Worm (Caenorhabditis elegans): Measurements from ENCODE around the gene srh-78.

The srh-78 gene

ce11 chrV:234572-234971 is 17.6 kb downstream of the srh-78 start, which contains the start of gene kin-33:
kin-33 (minus strand) TSS chrV:234672.
- TF ChIP-seq fax-1 (tag; optimal IDR thresholded peaks at IDR 0.05), result no peak
- no peak for TF ChIP-seq eyg-1 (tag; optimal IDR thresholded peaks at IDR 0.05)
- no peak for TF ChIP-seq sox-4 (tag; optimal IDR thresholded peaks at IDR 0.05)
- TF ChIP-seq ceh-31 (tag; optimal IDR thresholded peaks at IDR 0.05), result no peak
- no peak for TF ChIP-seq nhr-232 (tag; optimal IDR thresholded peaks at IDR 0.05)
- TF ChIP-seq unc-55 (GFP tag; optimal IDR thresholded peaks at IDR 0.05), result no peak

ce11 chrV:237012-237411 is 20.1 kb downstream of the srh-78 start:
- TF ChIP-seq dve-1 (tag; optimal IDR thresholded peaks at IDR 0.05), result no peak

ce11 chrV:238094-238493 is 21.1 kb downstream of the srh-78 start, which contains the start of gene R02C2.1:
R02C2.1 (minus strand) TSS chrV:238194.
- no peak for TF ChIP-seq ref-2 (tag; optimal IDR thresholded peaks at IDR 0.05)
- no peak for TF ChIP-seq rnt-1 (tag; optimal IDR thresholded peaks at IDR 0.05)
- no peak for TF ChIP-seq dve-1 (tag; optimal IDR thresholded peaks at IDR 0.05)
- TF ChIP-seq F13H6.1 (tag; optimal IDR thresholded peaks at IDR 0.05), result no peak
- TF ChIP-seq pag-3 (tag; optimal IDR thresholded peaks at IDR 0.05; ENCODE audit: borderline replicate concordance), result no peak
- no peak for TF ChIP-seq unc-86 (tag; optimal IDR thresholded peaks at IDR 0.05)
- no peak for TF ChIP-seq pros-1 (tag; optimal IDR thresholded peaks at IDR 0.05)
- TF ChIP-seq ztf-16 (tag; optimal IDR thresholded peaks at IDR 0.05), result no peak
- no peak for TF ChIP-seq elt-4 (tag; optimal IDR thresholded peaks at IDR 0.05)
- no peak for TF ChIP-seq nfya-1 (tag; optimal IDR thresholded peaks at IDR 0.05)
- TF ChIP-seq ets-4 (tag; optimal IDR thresholded peaks at IDR 0.05), result no peak
- no peak for TF ChIP-seq K02D7.2 (tag; optimal IDR thresholded peaks at IDR 0.05)
- TF ChIP-seq ceh-6 (GFP tag; optimal IDR thresholded peaks at IDR 0.05), result no peak

- TF ChIP-seq ceh-19 (GFP tag; optimal IDR thresholded peaks at IDR 0.05) (no peak), hlh-6 (tag; optimal IDR thresholded peaks at IDR 0.05) (peak; percentile 1)
Measured at ce11 chrV:240287-240686, 23.3 kb downstream of the srh-78 start, which contains the start of gene txt-2. txt-2 (minus strand) TSS chrV:240500.

ce11 chrV:242518-242917 is 25.6 kb downstream of the srh-78 start, which contains the start of gene R02C2.7:
R02C2.7 (minus strand) TSS chrV:242618.
- no peak for TF ChIP-seq pha-2 (tag; optimal IDR thresholded peaks at IDR 0.05)
- no peak for TF ChIP-seq ceh-9 (tag; optimal IDR thresholded peaks at IDR 0.05)
- no peak for TF ChIP-seq ceh-31 (tag; optimal IDR thresholded peaks at IDR 0.05)

ce11 chrV:246097-246496 is 29.1 kb downstream of the srh-78 start, which contains the start of gene kin-34:
kin-34 (minus strand) TSS chrV:246197.
- TF ChIP-seq fkh-10 (GFP tag; optimal IDR thresholded peaks at IDR 0.05) (no peak), sox-4 (tag; optimal IDR thresholded peaks at IDR 0.05) (no peak), eyg-1 (tag; optimal IDR thresholded peaks at IDR 0.05) (no peak), pqm-1 (tag; optimal IDR thresholded peaks at IDR 0.05) (no peak), ceh-18 (tag; optimal IDR thresholded peaks at IDR 0.05) (no peak), unc-55 (GFP tag; optimal IDR thresholded peaks at IDR 0.05) (no peak), hlh-15 (tag; optimal IDR thresholded peaks at IDR 0.05) (no peak)

ce11 chrV:247576-247975 is 30.6 kb downstream of the srh-78 start:
- TF ChIP-seq unc-3 (GFP tag; conservative IDR thresholded peaks at IDR 0.05), result no peak
- TF ChIP-seq unc-3 (tag; optimal IDR thresholded peaks at IDR 0.05), result no peak
- TF ChIP-seq nfya-1 (tag; optimal IDR thresholded peaks at IDR 0.05), result peak; percentile 92
- TF ChIP-seq syd-9 (tag; optimal IDR thresholded peaks at IDR 0.05), result no peak
